Worm (Caenorhabditis elegans): Measurements from ENCODE around the gene nspc-12.

DNA sequence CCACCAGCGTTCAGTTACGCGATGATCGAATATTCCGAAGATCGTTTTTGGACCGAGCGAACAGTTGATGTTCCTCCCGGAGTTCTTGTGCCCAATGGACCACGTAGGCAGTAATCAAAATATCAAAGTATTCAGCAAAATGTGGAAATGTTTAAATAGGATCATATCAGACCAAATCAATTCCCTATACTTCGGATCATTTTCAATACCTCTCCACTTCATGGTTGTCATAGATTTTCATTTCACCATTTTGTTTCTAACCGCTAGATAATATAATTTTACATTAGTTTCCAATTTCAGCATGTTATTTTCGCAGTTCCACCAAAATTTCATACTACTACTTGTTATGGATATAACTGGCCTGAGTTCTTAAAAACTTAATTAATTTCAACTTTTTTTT, 38.9 kb downstream of the nspc-12 start:
- no peak for TF ChIP-seq hmg-4 (GFP tag; optimal IDR thresholded peaks at IDR 0.05)
- TF ChIP-seq ceh-36 (tag; optimal IDR thresholded peaks at IDR 0.05): no peak
- TF ChIP-seq ets-7 (tag; optimal IDR thresholded peaks at IDR 0.05): no peak
- no peak for TF ChIP-seq hnd-1 (tag; optimal IDR thresholded peaks at IDR 0.05)
- TF ChIP-seq tra-4 (tag; optimal IDR thresholded peaks at IDR 0.05): no peak
- no peak for TF ChIP-seq ama-1 (optimal IDR thresholded peaks at IDR 0.05)

All from whole organism, early embryonic.